Worm (Caenorhabditis elegans) whole organism, young adult: ENCODE measurements around the gene hot-7.

Source experiments
- B0019.2 ChIP-seq: fragments of 200-800 bp; sonication (Bioruptor generic); conservative IDR thresholded peaks from 2 replicates; pipeline ENCODE4 v1.3.6; 2022; ENCODE audit warnings: missing genetic modification reagents, missing genetic modification characterization, missing compliant biosample characterization
- B0336.3 ChIP-seq: fragments of 200-800 bp; sonication (Bioruptor generic); IDR thresholded peaks from 2 replicates; pipeline ENCODE4 v1.3.6; 2022; ENCODE audit warnings: missing genetic modification characterization, missing compliant biosample characterization
- D2030.7 ChIP-seq: fragments of 200-800 bp; sonication (Bioruptor generic); IDR thresholded peaks from 2 replicates; pipeline ENCODE4 v1.3.6; 2022; ENCODE audit warnings: missing genetic modification reagents, missing genetic modification characterization, missing compliant biosample characterization
- F37B4.10 ChIP-seq: fragments of 200-800 bp; sonication (Bioruptor generic); IDR thresholded peaks from 2 replicates; pipeline ENCODE4 v1.3.6; 2022; ENCODE audit warnings: missing genetic modification characterization, missing compliant biosample characterization
- F49E8.2 ChIP-seq: sonication (generic microtip); optimal IDR thresholded peaks from 3 replicates; lab custom pipeline; 2017; ENCODE audit warnings: missing genetic modification characterization, mild to moderate bottlenecking, missing compliant biosample characterization, antibody characterized with exemption, moderate library complexity; ENCODE audit not compliant: insufficient read depth
- F52B5.7 ChIP-seq: sonication (generic microtip); optimal IDR thresholded peaks from 2 replicates; lab custom pipeline; 2016; ENCODE audit warnings: mild to moderate bottlenecking, missing genetic modification characterization, missing compliant biosample characterization
- F57C9.4 ChIP-seq: sonication (generic microtip); optimal IDR thresholded peaks from 2 replicates; lab custom pipeline; 2017; ENCODE audit warnings: mild to moderate bottlenecking, missing genetic modification characterization, missing compliant biosample characterization
- K12H6.12 ChIP-seq: fragments of 200-800 bp; sonication (Bioruptor generic); optimal IDR thresholded peaks from 2 replicates; lab custom pipeline; 2018; ENCODE audit warnings: mild to moderate bottlenecking, missing genetic modification characterization, missing compliant biosample characterization
- Y53F4B.3 ChIP-seq: fragments of 200-800 bp; sonication (Bioruptor generic); IDR thresholded peaks from 2 replicates; pipeline ENCODE4 v1.3.6; 2022; ENCODE audit warnings: missing genetic modification reagents, missing genetic modification characterization, missing compliant biosample characterization
- Y67H2A.10 ChIP-seq: fragments of 200-800 bp; sonication (Bioruptor generic); conservative IDR thresholded peaks from 2 replicates; pipeline ENCODE4 v1.3.6; 2022; ENCODE audit warnings: missing genetic modification reagents, missing genetic modification characterization, missing compliant biosample characterization
- aptf-2 ChIP-seq: fragments of 200-800 bp; sonication (Bioruptor generic); conservative IDR thresholded peaks from 2 replicates; pipeline ENCODE4 v1.3.6; 2022; ENCODE audit warnings: missing genetic modification reagents, missing genetic modification characterization, missing compliant biosample characterization
- athp-1 ChIP-seq: sonication (generic microtip); optimal IDR thresholded peaks from 2 replicates; lab custom pipeline; 2017; ENCODE audit warnings: mild to moderate bottlenecking, missing genetic modification characterization, missing compliant biosample characterization
- attf-3 ChIP-seq: fragments of 200-800 bp; sonication (Bioruptor generic); conservative IDR thresholded peaks from 2 replicates; pipeline ENCODE4 v1.3.6; 2022; ENCODE audit warnings: missing genetic modification reagents, missing genetic modification characterization, missing compliant biosample characterization
- attf-6 ChIP-seq: fragments of 200-800 bp; sonication (Bioruptor generic); IDR thresholded peaks from 2 replicates; pipeline ENCODE4 v1.3.6; 2022; ENCODE audit warnings: missing genetic modification reagents, missing genetic modification characterization, missing compliant biosample characterization
- ccch-3 ChIP-seq: fragments of 200-800 bp; sonication (Bioruptor generic); optimal IDR thresholded peaks from 2 replicates; lab custom pipeline; 2018; ENCODE audit warnings: mild to moderate bottlenecking, missing genetic modification characterization, missing compliant biosample characterization
- cebp-1 ChIP-seq, 2 experiments: fragments of 200-800 bp in 1 of 2; sonication (Bioruptor generic) in 1 of 2; sonication (generic microtip) in 1 of 2; IDR thresholded peaks in 1 of 2; optimal IDR thresholded peaks in 1 of 2; 2 replicates each; pipeline versions ENCODE4 v1.3.6 to Lab custom; 2017 to 2022; ENCODE audit warnings: missing compliant biosample characterization in 2 of 2, missing genetic modification characterization in 2 of 2, mild to moderate bottlenecking in 1 of 2, missing genetic modification reagents in 1 of 2, moderate library complexity in 1 of 2
- ceh-100 ChIP-seq: fragments of 200-800 bp; sonication (Bioruptor generic); IDR thresholded peaks from 2 replicates; pipeline ENCODE4 v1.3.6; 2022; ENCODE audit warnings: missing genetic modification reagents, missing genetic modification characterization, missing compliant biosample characterization
- ceh-27 ChIP-seq: fragments of 200-800 bp; sonication (Bioruptor generic); optimal IDR thresholded peaks from 2 replicates; lab custom pipeline; 2018; ENCODE audit warnings: mild to moderate bottlenecking, missing genetic modification characterization, moderate library complexity, missing compliant biosample characterization
- ceh-40 ChIP-seq: fragments of 200-800 bp; sonication (Bioruptor generic); IDR thresholded peaks from 2 replicates; pipeline ENCODE4 v1.3.6; 2022; ENCODE audit warnings: missing genetic modification characterization, missing compliant biosample characterization
- dpff-1 ChIP-seq: sonication (generic microtip); optimal IDR thresholded peaks from 2 replicates; lab custom pipeline; 2017; ENCODE audit warnings: mild to moderate bottlenecking, missing genetic modification characterization, missing compliant biosample characterization
- efl-1 ChIP-seq: fragments of 150-350 bp; optimal IDR thresholded peaks from 2 replicates; lab custom pipeline; 2014; ENCODE audit warnings: missing biosample characterization, missing genetic modification reagents, missing genetic modification characterization
- ekl-4 ChIP-seq: fragments of 200-800 bp; sonication (Bioruptor generic); IDR thresholded peaks from 2 replicates; pipeline ENCODE4 v1.3.6; 2022; ENCODE audit warnings: missing genetic modification reagents, missing genetic modification characterization, missing compliant biosample characterization
- ets-4 ChIP-seq: fragments of 200-800 bp; sonication (Bioruptor generic); optimal IDR thresholded peaks from 2 replicates; lab custom pipeline; 2018; ENCODE audit warnings: mild to moderate bottlenecking, missing genetic modification characterization, missing compliant biosample characterization
- gei-17 ChIP-seq: fragments of 200-800 bp; sonication (Bioruptor generic); optimal IDR thresholded peaks from 2 replicates; lab custom pipeline; 2018; ENCODE audit warnings: mild to moderate bottlenecking, missing genetic modification characterization, missing compliant biosample characterization
- him-1 ChIP-seq: sonication (generic microtip); optimal IDR thresholded peaks from 2 replicates; lab custom pipeline; 2016; ENCODE audit warnings: missing genotype, missing genetic modification reagents, missing genetic modification characterization, missing compliant biosample characterization
- hlh-12 ChIP-seq: sonication (generic microtip); optimal IDR thresholded peaks from 2 replicates; lab custom pipeline; 2016; ENCODE audit warnings: missing genetic modification characterization, missing compliant biosample characterization
- hlh-26 ChIP-seq: fragments of 200-800 bp; sonication (Bioruptor generic); conservative IDR thresholded peaks from 2 replicates; pipeline ENCODE4 v1.3.6; 2022; ENCODE audit warnings: missing genetic modification reagents, missing genetic modification characterization, missing compliant biosample characterization
- hmg-1.2 ChIP-seq: fragments of 200-800 bp; sonication (Bioruptor generic); IDR thresholded peaks from 2 replicates; pipeline ENCODE4 v1.3.6; 2022; ENCODE audit warnings: missing genetic modification reagents, missing genetic modification characterization, missing compliant biosample characterization
- hsf-1 ChIP-seq: fragments of 200-800 bp; sonication (Bioruptor generic); IDR thresholded peaks from 2 replicates; pipeline ENCODE4 v1.3.6; 2022; ENCODE audit warnings: missing genetic modification reagents, missing genetic modification characterization, missing compliant biosample characterization
- lag-1 ChIP-seq: fragments of 200-800 bp; sonication (Bioruptor generic); IDR thresholded peaks from 2 replicates; pipeline ENCODE4 v1.3.6; 2022; ENCODE audit warnings: missing genetic modification reagents, missing genetic modification characterization, missing compliant biosample characterization
- madf-6 ChIP-seq: fragments of 200-800 bp; sonication (Bioruptor generic); IDR thresholded peaks from 2 replicates; pipeline ENCODE4 v1.3.6; 2022; ENCODE audit warnings: missing genetic modification reagents, missing genetic modification characterization, missing compliant biosample characterization
- mel-28 ChIP-seq: sonication (generic microtip); optimal IDR thresholded peaks from 2 replicates; lab custom pipeline; 2016; ENCODE audit warnings: borderline replicate concordance, mild to moderate bottlenecking, missing genetic modification characterization, missing compliant biosample characterization
- mxl-1 ChIP-seq: sonication (generic microtip); optimal IDR thresholded peaks from 2 replicates; lab custom pipeline; 2016; ENCODE audit warnings: missing genetic modification characterization, missing compliant biosample characterization
- nfya-1 ChIP-seq: sonication (generic microtip); optimal IDR thresholded peaks from 2 replicates; lab custom pipeline; 2017; ENCODE audit warnings: antibody characterized with exemption, missing compliant biosample characterization, missing genetic modification characterization, borderline replicate concordance; ENCODE audit not compliant: insufficient read depth
- nhr-179 ChIP-seq: sonication (generic microtip); optimal IDR thresholded peaks from 2 replicates; lab custom pipeline; 2016; ENCODE audit warnings: mild to moderate bottlenecking, missing genetic modification characterization, missing compliant biosample characterization
- nhr-90 ChIP-seq: sonication (generic microtip); optimal IDR thresholded peaks from 2 replicates; lab custom pipeline; 2016; ENCODE audit warnings: missing genotype, mild to moderate bottlenecking, missing genetic modification characterization, missing compliant biosample characterization
- pbrm-1 ChIP-seq: fragments of 200-800 bp; sonication (Bioruptor generic); IDR thresholded peaks from 2 replicates; pipeline ENCODE4 v1.3.6; 2022; ENCODE audit warnings: missing genetic modification reagents, missing genetic modification characterization, missing compliant biosample characterization
- pha-4 ChIP-seq: fragments of 150-350 bp; sonication (generic microtip); optimal IDR thresholded peaks from 2 replicates; lab custom pipeline; 2014; ENCODE audit warnings: missing biosample characterization, missing genetic modification reagents, missing genetic modification characterization
- rcor-1 ChIP-seq: fragments of 200-800 bp; sonication (Bioruptor generic); IDR thresholded peaks from 2 replicates; pipeline ENCODE4 v1.3.6; 2022; ENCODE audit warnings: missing genetic modification reagents, missing genetic modification characterization, missing compliant biosample characterization
- repo-1 ChIP-seq: sonication (generic microtip); optimal IDR thresholded peaks from 2 replicates; lab custom pipeline; 2017; ENCODE audit warnings: mild to moderate bottlenecking, missing genetic modification characterization, missing compliant biosample characterization
- sea-2 ChIP-seq: fragments of 200-800 bp; sonication (Bioruptor generic); IDR thresholded peaks from 2 replicates; pipeline ENCODE4 v1.3.6; 2022; ENCODE audit warnings: missing genetic modification characterization, missing compliant biosample characterization
- snpc-1.1 ChIP-seq: sonication (generic microtip); optimal IDR thresholded peaks from 2 replicates; lab custom pipeline; 2017; ENCODE audit warnings: missing genetic modification characterization, mild to moderate bottlenecking, missing compliant biosample characterization, antibody characterized with exemption, moderate library complexity, missing genotype, missing genetic modification reagents; ENCODE audit not compliant: insufficient read depth
- snpc-3.4 ChIP-seq: sonication (generic microtip); optimal IDR thresholded peaks from 2 replicates; lab custom pipeline; 2017; ENCODE audit warnings: missing genetic modification characterization, mild to moderate bottlenecking, missing compliant biosample characterization, antibody characterized with exemption, moderate library complexity, missing genotype, missing genetic modification reagents
- tbx-9 ChIP-seq: sonication (generic microtip); optimal IDR thresholded peaks from 2 replicates; lab custom pipeline; 2016; ENCODE audit warnings: borderline replicate concordance, missing genetic modification characterization, inconsistent platforms, missing compliant biosample characterization
- unc-62 ChIP-seq: fragments of 150-350 bp; optimal IDR thresholded peaks from 2 replicates; lab custom pipeline; 2014; ENCODE audit warnings: missing biosample characterization, missing genetic modification reagents, missing genetic modification characterization
- xnd-1 ChIP-seq: sonication (generic microtip); optimal IDR thresholded peaks from 2 replicates; lab custom pipeline; 2016; ENCODE audit warnings: missing genotype, missing genetic modification reagents, missing genetic modification characterization, missing compliant biosample characterization
- ztf-22 ChIP-seq: fragments of 200-800 bp; sonication (Bioruptor generic); optimal IDR thresholded peaks from 2 replicates; lab custom pipeline; 2018; ENCODE audit warnings: mild to moderate bottlenecking, missing genetic modification characterization, moderate library complexity, missing compliant biosample characterization
- ztf-26 ChIP-seq: sonication (generic microtip); optimal IDR thresholded peaks from 2 replicates; lab custom pipeline; 2017; ENCODE audit warnings: missing genetic modification characterization, missing compliant biosample characterization
- ztf-3 ChIP-seq: fragments of 200-800 bp; sonication (Bioruptor generic); optimal IDR thresholded peaks from 2 replicates; lab custom pipeline; 2018; ENCODE audit warnings: mild to moderate bottlenecking, missing genetic modification characterization, missing compliant biosample characterization

Gene hot-7

ce11 chrII:14218142-14218541, 6.9 kb downstream of the hot-7 start (continued):
- TF ChIP-seq gei-17 = no peak
- no peak for TF ChIP-seq K12H6.12
- TF ChIP-seq hlh-26 (GFP tag; lab: Robert Waterston, UW) = no peak
- TF ChIP-seq D2030.7 (GFP tag; lab: Robert Waterston, UW) = peak; percentile 74; the same call in 1 of the 2 replicates
- peak; percentile 5 for TF ChIP-seq F49E8.2 (tag; lab: Kevin White, UChicago)
- 0 out of 2 replicates have a peak, but pooled peaks have one; percentile 15 for TF ChIP-seq hmg-1.2 (GFP tag; lab: Robert Waterston, UW)
- TF ChIP-seq xnd-1 (tag; lab: Kevin White, UChicago) = peak; percentile 95
- no peak for TF ChIP-seq pha-4
- no peak for TF ChIP-seq repo-1
- TF ChIP-seq ceh-40 (GFP tag; lab: Robert Waterston, UW) = no peak
- TF ChIP-seq ceh-27 (GFP tag; lab: Kevin White, UChicago) = no peak
- no peak for TF ChIP-seq B0019.2 (GFP tag; lab: Robert Waterston, UW)
- TF ChIP-seq aptf-2 (GFP tag; lab: Robert Waterston, UW) = no peak
- no peak for TF ChIP-seq nfya-1
- TF ChIP-seq sea-2 (GFP tag; lab: Robert Waterston, UW) = no peak
- no peak for TF ChIP-seq ceh-100 (GFP tag; lab: Robert Waterston, UW)
- TF ChIP-seq F57C9.4 (tag; lab: Kevin White, UChicago) = no peak
- TF ChIP-seq rcor-1 = no peak
- no peak for TF ChIP-seq mel-28 (tag; lab: Kevin White, UChicago)
- peak; percentile 32 for TF ChIP-seq efl-1 (GFP tag; lab: Kevin White, UChicago)
- TF ChIP-seq tbx-9 (tag; lab: Kevin White, UChicago) = no peak
- no peak for TF ChIP-seq athp-1 (tag; lab: Kevin White, UChicago)
- no peak for TF ChIP-seq unc-62
- TF ChIP-seq attf-3 = no peak
- no peak for TF ChIP-seq cebp-1 (GFP tag; IDR thresholded peaks at IDR 0.05; lab: Robert Waterston, UW)
- TF ChIP-seq cebp-1 (tag; optimal IDR thresholded peaks at IDR 0.05; lab: Kevin White, UChicago) = no peak
- no peak for TF ChIP-seq lag-1 (GFP tag; lab: Robert Waterston, UW)
- TF ChIP-seq hsf-1 (GFP tag; lab: Robert Waterston, UW) = no peak
- no peak for TF ChIP-seq ets-4
- TF ChIP-seq Y67H2A.10 (GFP tag; lab: Robert Waterston, UW) = no peak
- no peak for TF ChIP-seq nhr-179 (tag; lab: Kevin White, UChicago)
- no peak for TF ChIP-seq F37B4.10
- TF ChIP-seq Y53F4B.3 (GFP tag; lab: Robert Waterston, UW) = no peak
- no peak for TF ChIP-seq pbrm-1 (GFP tag; lab: Robert Waterston, UW)
- TF ChIP-seq F52B5.7 = no peak
- no peak for TF ChIP-seq attf-6 (GFP tag; lab: Robert Waterston, UW)
- TF ChIP-seq ztf-3 (GFP tag; lab: Kevin White, UChicago) = no peak
- TF ChIP-seq ztf-26 (tag; lab: Kevin White, UChicago) = no peak
- TF ChIP-seq ztf-22 (GFP tag; lab: Kevin White, UChicago) = no peak
- no peak for TF ChIP-seq mxl-1 (tag; lab: Kevin White, UChicago)
- peak; percentile 54 for TF ChIP-seq snpc-3.4 (tag; lab: Kevin White, UChicago)
- peak; percentile 94 for TF ChIP-seq madf-6 (GFP tag; lab: Robert Waterston, UW)
- 0 out of 2 replicates have a peak, but pooled peaks have one; percentile 50 for TF ChIP-seq ekl-4 (GFP tag; lab: Robert Waterston, UW)
- peak; percentile 74 for TF ChIP-seq him-1 (tag; lab: Kevin White, UChicago)
- no peak for TF ChIP-seq ccch-3 (GFP tag; lab: Kevin White, UChicago)
- TF ChIP-seq dpff-1 (tag; lab: Kevin White, UChicago) = no peak
- TF ChIP-seq nhr-90 = no peak
- no peak for TF ChIP-seq B0336.3 (GFP tag; lab: Robert Waterston, UW)
- TF ChIP-seq snpc-1.1 (tag; lab: Kevin White, UChicago) = no peak
- TF ChIP-seq hlh-12 = no peak
